Worm (Caenorhabditis elegans): ENCODE results near the gene srh-4.

DNA sequence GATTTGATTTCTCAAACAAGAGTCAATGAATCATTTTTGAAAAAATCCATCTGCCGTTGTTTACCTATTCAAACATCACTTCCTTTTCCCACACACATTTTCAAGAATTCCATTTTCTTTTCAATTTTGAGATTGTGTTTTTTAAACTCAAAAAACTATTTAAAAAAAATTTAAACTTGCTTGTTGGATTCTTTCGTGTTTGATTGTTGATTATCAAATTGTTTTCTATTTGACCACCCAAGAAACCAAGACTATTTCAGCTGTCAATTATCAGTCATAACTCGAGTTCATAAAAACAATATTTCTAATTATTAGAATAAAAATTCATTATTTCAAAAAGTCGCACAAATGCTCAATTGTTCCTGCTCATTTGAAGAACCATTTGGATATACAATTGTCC is 5.1 kb upstream of the srh-4 start, which contains the start of gene srh-8:
- TF ChIP-seq unc-62 (GFP tag; optimal IDR thresholded peaks at IDR 0.05 in 1 of 2), result no peak
- no peak for TF ChIP-seq unc-62 (tag; optimal IDR thresholded peaks at IDR 0.05)
- no peak for TF ChIP-seq ama-1 (optimal IDR thresholded peaks at IDR 0.05)
- no peak for TF ChIP-seq dpl-1 (GFP tag; optimal IDR thresholded peaks at IDR 0.05)
